Fruit fly (Drosophila melanogaster) whole organism, embryonic: ENCODE data around the gene CG18586.

ENCODE experiments used
- Atf3 ChIP-seq: fragments of 200-800 bp; sonication (Bioruptor generic); optimal IDR thresholded peaks from 3 replicates; lab custom pipeline; 2016; ENCODE audit warnings: missing biosample characterization, missing genetic modification characterization
- Atf6 ChIP-seq: fragments of 200-800 bp; sonication (Bioruptor generic); IDR thresholded peaks from 2 replicates; pipeline ENCODE4 v1.3.6; 2022; ENCODE audit warnings: missing biosample characterization, missing genetic modification characterization
- Bteb2 ChIP-seq: fragments of 200-800 bp; sonication (Bioruptor generic); optimal IDR thresholded peaks from 2 replicates; lab custom pipeline; 2016; ENCODE audit warnings: missing biosample characterization, missing genetic modification characterization
- CG15601 ChIP-seq: fragments of 200-800 bp; sonication (Bioruptor generic); optimal IDR thresholded peaks from 3 replicates; lab custom pipeline; 2019; ENCODE audit warnings: missing biosample characterization, mild to moderate bottlenecking, missing genetic modification characterization, moderate library complexity
- CG15696 ChIP-seq: fragments of 200-800 bp; sonication (Bioruptor generic); optimal IDR thresholded peaks from 2 replicates; lab custom pipeline; 2019; ENCODE audit warnings: missing biosample characterization, mild to moderate bottlenecking, missing genetic modification characterization, moderate library complexity
- CG16815 ChIP-seq: fragments of 200-800 bp; sonication (Bioruptor generic); optimal IDR thresholded peaks from 3 replicates; lab custom pipeline; 2017; ENCODE audit warnings: missing biosample characterization, mild to moderate bottlenecking, missing genetic modification characterization
- CG17186 ChIP-seq: fragments of 200-800 bp; sonication (Bioruptor generic); optimal IDR thresholded peaks from 3 replicates; lab custom pipeline; 2017; ENCODE audit warnings: missing biosample characterization, missing genetic modification reagents, missing genetic modification characterization
- CG17385 ChIP-seq: fragments of 200-800 bp; sonication (Bioruptor generic); optimal IDR thresholded peaks from 3 replicates; lab custom pipeline; 2018; ENCODE audit warnings: missing biosample characterization, mild to moderate bottlenecking, missing genetic modification characterization
- CG18011 ChIP-seq: fragments of 200-800 bp; sonication (Bioruptor generic); optimal IDR thresholded peaks from 2 replicates; lab custom pipeline; 2017; ENCODE audit warnings: missing biosample characterization, missing genetic modification characterization, mild to moderate bottlenecking, moderate library complexity, missing genotype
- CG2199 ChIP-seq: fragments of 200-800 bp; sonication (Bioruptor generic); IDR thresholded peaks from 3 replicates; pipeline ENCODE4 v1.3.6; 2022; ENCODE audit warnings: missing biosample characterization, missing genetic modification characterization
- CG3065 ChIP-seq: fragments of 200-800 bp; sonication (Bioruptor generic); optimal IDR thresholded peaks from 2 replicates; lab custom pipeline; 2016; ENCODE audit warnings: missing biosample characterization, missing genetic modification characterization
- CG3847 ChIP-seq: fragments of 200-800 bp; sonication (Bioruptor generic); IDR thresholded peaks from 2 replicates; pipeline ENCODE4 v1.3.6; 2022; ENCODE audit warnings: missing biosample characterization, missing genetic modification characterization
- CG7271 ChIP-seq: fragments of 200-800 bp; sonication (Bioruptor generic); optimal IDR thresholded peaks from 2 replicates; lab custom pipeline; 2018; ENCODE audit warnings: missing biosample characterization, mild to moderate bottlenecking, missing genetic modification characterization, moderate library complexity
- CG7963 ChIP-seq: fragments of 200-800 bp; sonication (Bioruptor generic); IDR thresholded peaks from 3 replicates; pipeline ENCODE4 v1.3.6; 2022; ENCODE audit warnings: missing biosample characterization, missing genetic modification characterization; ENCODE audit not compliant: partially characterized antibody
- CG9609 ChIP-seq: fragments of 200-800 bp; sonication (Bioruptor generic); optimal IDR thresholded peaks from 3 replicates; lab custom pipeline; 2016; ENCODE audit warnings: missing biosample characterization, missing genetic modification characterization
- CTCF ChIP-seq: fragments of 200-800 bp; sonication (Bioruptor generic); optimal IDR thresholded peaks from 2 replicates; lab custom pipeline; 2017; ENCODE audit warnings: missing biosample characterization, mild to moderate bottlenecking, missing genetic modification characterization, moderate library complexity
- Chrac-16 ChIP-seq: fragments of 200-800 bp; sonication (Bioruptor generic); optimal IDR thresholded peaks from 3 replicates; lab custom pipeline; 2016; ENCODE audit warnings: missing biosample characterization, missing genetic modification characterization
- D19A ChIP-seq: fragments of 200-800 bp; optimal IDR thresholded peaks from 3 replicates; lab custom pipeline; 2019; ENCODE audit warnings: missing biosample characterization, mild to moderate bottlenecking, missing genetic modification characterization, moderate library complexity
- Dll ChIP-seq: fragments of 200-800 bp; sonication (Bioruptor generic); IDR thresholded peaks from 4 replicates; pipeline ENCODE4 v1.3.6; 2022; ENCODE audit warnings: missing biosample characterization, missing genetic modification characterization; ENCODE audit not compliant: partially characterized antibody
- Doc3 ChIP-seq: fragments of 200-800 bp; sonication (Bioruptor generic); IDR thresholded peaks from 3 replicates; pipeline ENCODE4 v1.3.6; 2022; ENCODE audit warnings: missing biosample characterization, missing genetic modification characterization; ENCODE audit not compliant: partially characterized antibody
- Dp ChIP-seq: fragments of 200-800 bp; sonication (Bioruptor generic); optimal IDR thresholded peaks from 2 replicates; lab custom pipeline; 2018; ENCODE audit warnings: missing biosample characterization, mild to moderate bottlenecking, missing genetic modification characterization, moderate library complexity
- E2f2 ChIP-seq: fragments of 200-800 bp; sonication (Bioruptor generic); IDR thresholded peaks from 2 replicates; pipeline ENCODE4 v1.3.6; 2022; ENCODE audit warnings: missing biosample characterization, missing genetic modification characterization
- Eip74EF ChIP-seq, 2 experiments: fragments of 200-800 bp in 1 of 2; fragments of >200 bp in 1 of 2; sonication (Bioruptor generic) in 1 of 2; optimal IDR thresholded peaks; 2 replicates each; lab custom pipeline; 2017 to 2019; ENCODE audit warnings: missing biosample characterization in 2 of 2, missing genetic modification characterization in 2 of 2, mild to moderate bottlenecking in 1 of 2, moderate library complexity in 1 of 2
- HmgZ ChIP-seq: fragments of 200-800 bp; sonication (Bioruptor generic); optimal IDR thresholded peaks from 2 replicates; lab custom pipeline; 2018; ENCODE audit warnings: missing biosample characterization, mild to moderate bottlenecking, missing genetic modification characterization
- Hmr ChIP-seq: fragments of 200-800 bp; sonication (Bioruptor generic); optimal IDR thresholded peaks from 3 replicates; lab custom pipeline; 2017; ENCODE audit warnings: mild to moderate bottlenecking, missing biosample characterization, missing genetic modification reagents, missing genetic modification characterization
- MESR4 ChIP-seq: fragments of 200-800 bp; sonication (Bioruptor generic); optimal IDR thresholded peaks from 2 replicates; lab custom pipeline; 2018; ENCODE audit warnings: missing biosample characterization, mild to moderate bottlenecking, missing genetic modification characterization, moderate library complexity
- Mad ChIP-seq: fragments of 200-800 bp; sonication (Bioruptor generic); optimal IDR thresholded peaks from 2 replicates; lab custom pipeline; 2016; ENCODE audit warnings: missing biosample characterization, missing genetic modification characterization
- Med ChIP-seq: fragments of 200-800 bp; sonication (Bioruptor generic); peaks from one replicate; lab custom pipeline; 2016; ENCODE audit warnings: missing biosample characterization, missing genetic modification characterization, mild to moderate bottlenecking, inconsistent platforms, moderate library complexity
- Pdp1 ChIP-seq, 2 experiments: fragments of 200-800 bp; sonication (Bioruptor generic); optimal IDR thresholded peaks; 3 replicates each; lab custom pipeline; 2016; ENCODE audit warnings: missing biosample characterization in 2 of 2, missing genetic modification characterization in 2 of 2, mild to moderate bottlenecking in 1 of 2, moderate library complexity in 1 of 2
- Sin3A ChIP-seq: fragments of >200 bp; optimal IDR thresholded peaks from 2 replicates; lab custom pipeline; 2018
- Sry-β ChIP-seq: fragments of 200-800 bp; sonication (Bioruptor generic); optimal IDR thresholded peaks from 2 replicates; lab custom pipeline; 2018; ENCODE audit warnings: missing biosample characterization, mild to moderate bottlenecking, missing genetic modification characterization, moderate library complexity
- Stat92E ChIP-seq, 3 experiments: fragments of >200 bp in 2 of 3; fragments of 200-800 bp in 1 of 3; sonication (Bioruptor generic) in 1 of 3; optimal IDR thresholded peaks; 2 replicates each; lab custom pipeline; 2017 to 2019; ENCODE audit warnings: missing biosample characterization in 3 of 3, missing genetic modification characterization in 3 of 3, mild to moderate bottlenecking in 1 of 3, moderate library complexity in 1 of 3
- Vsx1 ChIP-seq: fragments of 200-800 bp; sonication (Bioruptor generic); optimal IDR thresholded peaks from 2 replicates; lab custom pipeline; 2017; ENCODE audit warnings: missing biosample characterization, mild to moderate bottlenecking, missing genetic modification characterization, missing genetic modification reagents
- amos ChIP-seq: fragments of 200-800 bp; sonication (Bioruptor generic); IDR thresholded peaks from 2 replicates; pipeline ENCODE4 v1.3.6; 2022; ENCODE audit warnings: missing biosample characterization, missing genetic modification characterization; ENCODE audit not compliant: partially characterized antibody
- ash1 ChIP-seq: fragments of 200-800 bp; sonication (Bioruptor generic); optimal IDR thresholded peaks from 2 replicates; lab custom pipeline; 2018; ENCODE audit warnings: missing biosample characterization, mild to moderate bottlenecking, missing genetic modification characterization
- ato ChIP-seq: fragments of 200-800 bp; sonication (Bioruptor generic); IDR thresholded peaks from 2 replicates; pipeline ENCODE4 v1.3.6; 2022; ENCODE audit warnings: missing biosample characterization, missing genetic modification characterization; ENCODE audit not compliant: partially characterized antibody
- cas ChIP-seq: fragments of 200-800 bp; sonication (Bioruptor generic); IDR thresholded peaks from 2 replicates; pipeline ENCODE4 v1.3.6; 2022; ENCODE audit warnings: missing biosample characterization, missing genetic modification characterization
- chinmo ChIP-seq: fragments of 200-800 bp; sonication (Bioruptor generic); IDR thresholded peaks from 4 replicates; pipeline ENCODE4 v1.3.6; 2022; ENCODE audit warnings: missing biosample characterization, missing genetic modification characterization; ENCODE audit not compliant: partially characterized antibody
- ci ChIP-seq: fragments of 200-800 bp; sonication (Bioruptor generic); IDR thresholded peaks from 3 replicates; pipeline ENCODE4 v1.3.6; 2022; ENCODE audit warnings: missing biosample characterization, missing genetic modification characterization
- disco-r ChIP-seq: fragments of 200-800 bp; sonication (Bioruptor generic); optimal IDR thresholded peaks from 2 replicates; lab custom pipeline; 2016; ENCODE audit warnings: missing biosample characterization, missing genetic modification characterization
- gro ChIP-seq: fragments of 200-800 bp; sonication (Bioruptor generic); optimal IDR thresholded peaks from 2 replicates; lab custom pipeline; 2016; ENCODE audit warnings: missing biosample characterization, missing genetic modification characterization
- lov ChIP-seq, 2 experiments: fragments of 200-800 bp in 1 of 2; fragments of >200 bp in 1 of 2; sonication (Bioruptor generic) in 1 of 2; IDR thresholded peaks in 1 of 2; optimal IDR thresholded peaks in 1 of 2; 2 replicates in 1 of 2; 3 replicates in 1 of 2; pipeline versions ENCODE4 v1.3.6 to Lab custom; 2017 to 2022; ENCODE audit warnings: missing biosample characterization in 1 of 2, missing genetic modification characterization in 1 of 2
- nau ChIP-seq: fragments of 200-800 bp; sonication (Bioruptor generic); optimal IDR thresholded peaks from 3 replicates; lab custom pipeline; 2017; ENCODE audit warnings: missing biosample characterization, mild to moderate bottlenecking, missing genetic modification characterization, missing genetic modification reagents
- nmo ChIP-seq: fragments of 200-800 bp; sonication (Bioruptor generic); optimal IDR thresholded peaks from 2 replicates; lab custom pipeline; 2018; ENCODE audit warnings: missing biosample characterization, mild to moderate bottlenecking, missing genetic modification characterization, moderate library complexity
- pho ChIP-seq: fragments of 200-800 bp; sonication (Bioruptor generic); optimal IDR thresholded peaks from 2 replicates; lab custom pipeline; 2016; ENCODE audit warnings: missing biosample characterization, missing genetic modification characterization
- sc ChIP-seq, 3 experiments: fragments of >200 bp in 2 of 3; fragments of 200-800 bp in 1 of 3; sonication (Bioruptor generic) in 1 of 3; optimal IDR thresholded peaks; 2 replicates in 2 of 3; 3 replicates in 1 of 3; lab custom pipeline; 2017; ENCODE audit warnings: mild to moderate bottlenecking in 1 of 3, missing biosample characterization in 1 of 3, missing genetic modification characterization in 1 of 3, missing genetic modification reagents in 1 of 3
- sna ChIP-seq: fragments of 200-800 bp; sonication (Bioruptor generic); IDR thresholded peaks from 2 replicates; pipeline ENCODE4 v1.3.6; 2022; ENCODE audit warnings: missing biosample characterization, missing genetic modification characterization; ENCODE audit not compliant: partially characterized antibody
- stwl ChIP-seq: fragments of 200-800 bp; sonication (Bioruptor generic); optimal IDR thresholded peaks from 3 replicates; lab custom pipeline; 2018; ENCODE audit warnings: missing biosample characterization, mild to moderate bottlenecking, missing genetic modification characterization, moderate library complexity
- vvl ChIP-seq: fragments of 200-800 bp; sonication (Bioruptor generic); IDR thresholded peaks from 2 replicates; pipeline ENCODE4 v1.3.6; 2022; ENCODE audit warnings: missing biosample characterization, missing genetic modification characterization

Gene CG18586

dm6 chr3L:5899305-5899704 lies 26.2 kb downstream of the CG18586 start, which contains the start of gene CG32409 (continued):
- TF ChIP-seq Stat92E (GFP tag; optimal IDR thresholded peaks at IDR 0.05; lab: Kevin White, UChicago) (peak in 1 of 3 experiments; percentile 62), nau (GFP tag; lab: Kevin White, UChicago) (no peak), amos (peak; percentile 39; the same call in 1 of the 2 replicates), CG15601 (tag; lab: Kevin White, UChicago) (no peak), E2f2 (peak; percentile 99), Atf6 (no peak), Bteb2 (GFP tag; lab: Kevin White, UChicago) (no peak), HmgZ (tag; lab: Kevin White, UChicago) (peak; percentile 55), D19A (no peak), Eip74EF (GFP tag; optimal IDR thresholded peaks at IDR 0.05; lab: Kevin White, UChicago) (no peak), CTCF (GFP tag; lab: Kevin White, UChicago) (peak; percentile 6), disco-r (no peak), chinmo (GFP tag; lab: Robert Waterston, UW) (0 out of 4 replicates have a peak, but pooled peaks have one; percentile 36), CG2199 (GFP tag; lab: Robert Waterston, UW) (no peak), CG7271 (tag; lab: Kevin White, UChicago) (no peak), CG3847 (GFP tag; lab: Robert Waterston, UW) (peak; percentile 58; the same call in 1 of the 2 replicates), Hmr (GFP tag; lab: Kevin White, UChicago) (no peak), CG3065 (GFP tag; lab: Kevin White, UChicago) (no peak), ci (GFP tag; lab: Robert Waterston, UW) (no peak), CG17385 (GFP tag; lab: Kevin White, UChicago) (no peak), Pdp1 (GFP tag; optimal IDR thresholded peaks at IDR 0.05; lab: Kevin White, UChicago) (no peak), stwl (tag; lab: Kevin White, UChicago) (peak; percentile 53), CG15696 (tag; lab: Kevin White, UChicago) (no peak), MESR4 (GFP tag; lab: Kevin White, UChicago) (peak; percentile 54), Dll (GFP tag; lab: Robert Waterston, UW) (0 out of 4 replicates have a peak, but pooled peaks have one; percentile 35), Mad (peak; percentile 25), lov (optimal IDR thresholded peaks at IDR 0.05; lab: Kevin White, UChicago) (no peak), lov (GFP tag; IDR thresholded peaks at IDR 0.05; lab: Robert Waterston, UW) (no peak), cas (GFP tag; lab: Robert Waterston, UW) (no peak), nmo (GFP tag; lab: Kevin White, UChicago) (peak; percentile 44), sc (optimal IDR thresholded peaks at IDR 0.05; lab: Kevin White, UChicago) (no peak), sc (GFP tag; optimal IDR thresholded peaks at IDR 0.05; lab: Kevin White, UChicago) (no peak), vvl (0 out of 2 replicates have a peak, but pooled peaks have one; percentile 11), CG9609 (GFP tag; lab: Kevin White, UChicago) (no peak), Doc3 (GFP tag; lab: Robert Waterston, UW) (no peak), CG18011 (no peak), Chrac-16 (no peak), Sin3A (lab: Kevin White, UChicago) (peak; percentile 71), gro (GFP tag; lab: Kevin White, UChicago) (peak; percentile 45), CG17186 (GFP tag; lab: Kevin White, UChicago) (no peak), Atf3 (GFP tag; lab: Kevin White, UChicago) (no peak), sna (GFP tag; lab: Robert Waterston, UW) (no peak), CG16815 (GFP tag; lab: Kevin White, UChicago) (no peak), Med (GFP tag; lab: Kevin White, UChicago) (peak; percentile 83), ato (peak; percentile 31; the same call in 1 of the 2 replicates), ash1 (GFP tag; lab: Kevin White, UChicago) (no peak), Dp (GFP tag; lab: Kevin White, UChicago) (peak; percentile 96), Vsx1 (GFP tag; lab: Kevin White, UChicago) (no peak), CG7963 (GFP tag; lab: Robert Waterston, UW) (no peak), pho (no peak), Sry-β (GFP tag; lab: Kevin White, UChicago) (no peak)
